Worm (Caenorhabditis elegans): Measurements from ENCODE around the gene K08D8.3.

The K08D8.3 gene

ce11 chrIV:12855248-12855647, 51.2 kb downstream of the K08D8.3 start, which contains the start of gene nstp-5:
TSS of gene nstp-5 (plus strand) at chrIV:12855548.
- TF ChIP-seq flt-1 (GFP tag; IDR thresholded peaks at IDR 0.05) (no peak), ets-7 (tag; optimal IDR thresholded peaks at IDR 0.05) (no peak), hmbx-1 (tag; optimal IDR thresholded peaks at IDR 0.05) (no peak), F13C5.2 (tag; optimal IDR thresholded peaks at IDR 0.05) (no peak), tbx-11 (GFP tag; IDR thresholded peaks at IDR 0.05) (no peak), ceh-36 (tag; optimal IDR thresholded peaks at IDR 0.05) (no peak), ceh-13 (GFP tag; optimal IDR thresholded peaks at IDR 0.05) (no peak), sea-1 (GFP tag; conservative IDR thresholded peaks at IDR 0.05) (no peak), tbx-37 (GFP tag; conservative IDR thresholded peaks at IDR 0.05) (no peak), pes-1 (GFP tag; IDR thresholded peaks at IDR 0.05) (no peak), aly-1 (tag; optimal IDR thresholded peaks at IDR 0.05) (no peak)

- TF ChIP-seq ceh-36 (tag; optimal IDR thresholded peaks at IDR 0.05) (no peak), sea-1 (GFP tag; conservative IDR thresholded peaks at IDR 0.05) (no peak), tbx-11 (GFP tag; IDR thresholded peaks at IDR 0.05) (no peak), pes-1 (GFP tag; IDR thresholded peaks at IDR 0.05) (no peak), scrt-1 (GFP tag; IDR thresholded peaks at IDR 0.05) (no peak)
These were observed 51.9 kb downstream of the K08D8.3 start for ce11 chrIV:12854372-12855114.
